Fruit fly (Drosophila melanogaster) whole organism, embryonic: ENCODE results near the gene RhoGDI.
A peak's percentile ranks its signal among the peaks of the same experiment; 100 is the strongest.

Source experiments
- CG11504 ChIP-seq: fragments of 200-800 bp; sonication (Bioruptor generic); optimal IDR thresholded peaks from 3 replicates; lab custom pipeline; 2019; ENCODE audit warnings: missing biosample characterization, mild to moderate bottlenecking, missing genetic modification characterization, moderate library complexity
- CG12236 ChIP-seq: fragments of 200-800 bp; sonication (Bioruptor generic); optimal IDR thresholded peaks from 2 replicates; lab custom pipeline; 2016; ENCODE audit warnings: missing biosample characterization, missing genetic modification characterization
- CG12299 ChIP-seq: fragments of 200-800 bp; sonication (Bioruptor generic); optimal IDR thresholded peaks from 2 replicates; lab custom pipeline; 2018; ENCODE audit warnings: missing biosample characterization, mild to moderate bottlenecking, missing genetic modification characterization
- CG12659 ChIP-seq: fragments of 200-800 bp; sonication (Bioruptor generic); optimal IDR thresholded peaks from 3 replicates; lab custom pipeline; 2017; ENCODE audit warnings: mild to moderate bottlenecking, missing biosample characterization, missing genetic modification reagents, missing genetic modification characterization
- CG12769 ChIP-seq: fragments of 200-800 bp; sonication (Bioruptor generic); optimal IDR thresholded peaks from 2 replicates; lab custom pipeline; 2019; ENCODE audit warnings: missing biosample characterization, mild to moderate bottlenecking, missing genetic modification characterization, moderate library complexity
- CG14441 ChIP-seq: fragments of 200-800 bp; sonication (Bioruptor generic); IDR thresholded peaks from 2 replicates; pipeline ENCODE4 v1.3.6; 2022; ENCODE audit warnings: missing biosample characterization, missing genetic modification characterization
- CG1529 ChIP-seq: fragments of 200-800 bp; sonication (Bioruptor generic); optimal IDR thresholded peaks from 3 replicates; lab custom pipeline; 2018; ENCODE audit warnings: missing biosample characterization, missing genetic modification characterization
- CG15601 ChIP-seq: fragments of 200-800 bp; sonication (Bioruptor generic); optimal IDR thresholded peaks from 3 replicates; lab custom pipeline; 2019; ENCODE audit warnings: missing biosample characterization, mild to moderate bottlenecking, missing genetic modification characterization, moderate library complexity
- CG18764 ChIP-seq: fragments of 200-800 bp; sonication (Bioruptor generic); optimal IDR thresholded peaks from 3 replicates; lab custom pipeline; 2016; ENCODE audit warnings: missing biosample characterization, missing genetic modification characterization
- CG2116 ChIP-seq: fragments of 200-800 bp; sonication (Bioruptor generic); optimal IDR thresholded peaks from 3 replicates; lab custom pipeline; 2018; ENCODE audit warnings: missing biosample characterization, mild to moderate bottlenecking, missing genetic modification characterization
- CG2199 ChIP-seq: fragments of 200-800 bp; sonication (Bioruptor generic); IDR thresholded peaks from 3 replicates; pipeline ENCODE4 v1.3.6; 2022; ENCODE audit warnings: missing biosample characterization, missing genetic modification characterization
- CG32772 ChIP-seq: fragments of 200-800 bp; sonication (Bioruptor generic); IDR thresholded peaks from 2 replicates; pipeline ENCODE4 v1.3.6; 2022; ENCODE audit warnings: missing biosample characterization, missing genetic modification characterization
- CG42726 ChIP-seq: fragments of 200-800 bp; sonication (Bioruptor generic); IDR thresholded peaks from 2 replicates; pipeline ENCODE4 v1.3.6; 2022; ENCODE audit warnings: missing biosample characterization, missing genetic modification characterization; ENCODE audit not compliant: partially characterized antibody
- CG4360 ChIP-seq: fragments of 200-800 bp; sonication (Bioruptor generic); IDR thresholded peaks from 2 replicates; pipeline ENCODE4 v1.3.6; 2022; ENCODE audit warnings: missing biosample characterization, missing genetic modification characterization
- CG8281 ChIP-seq: fragments of 200-800 bp; sonication (Bioruptor generic); optimal IDR thresholded peaks from 2 replicates; lab custom pipeline; 2018; ENCODE audit warnings: missing biosample characterization, mild to moderate bottlenecking, missing genetic modification characterization, moderate library complexity
- CG8290 ChIP-seq, 3 experiments: fragments of 200-800 bp; sonication (Bioruptor generic); optimal IDR thresholded peaks; 2 replicates each; lab custom pipeline; 2016 to 2019; ENCODE audit warnings: missing biosample characterization in 3 of 3, missing genetic modification characterization in 3 of 3, mild to moderate bottlenecking in 2 of 3, moderate library complexity in 1 of 3
- CG9215 ChIP-seq: fragments of 200-800 bp; sonication (Bioruptor generic); IDR thresholded peaks from 2 replicates; pipeline ENCODE4 v1.3.6; 2022; ENCODE audit warnings: missing biosample characterization, missing genetic modification characterization
- CG9609 ChIP-seq: fragments of 200-800 bp; sonication (Bioruptor generic); optimal IDR thresholded peaks from 3 replicates; lab custom pipeline; 2016; ENCODE audit warnings: missing biosample characterization, missing genetic modification characterization
- CG9727 ChIP-seq: fragments of 200-800 bp; sonication (Bioruptor generic); optimal IDR thresholded peaks from 3 replicates; lab custom pipeline; 2017; ENCODE audit warnings: missing biosample characterization, mild to moderate bottlenecking, missing genetic modification characterization
- Eip74EF ChIP-seq, 2 experiments: fragments of 200-800 bp in 1 of 2; fragments of >200 bp in 1 of 2; sonication (Bioruptor generic) in 1 of 2; optimal IDR thresholded peaks; 2 replicates each; lab custom pipeline; 2017 to 2019; ENCODE audit warnings: missing biosample characterization in 2 of 2, missing genetic modification characterization in 2 of 2, mild to moderate bottlenecking in 1 of 2, moderate library complexity in 1 of 2
- Ets97D ChIP-seq: fragments of 200-800 bp; sonication (Bioruptor generic); optimal IDR thresholded peaks from 3 replicates; lab custom pipeline; 2016; ENCODE audit warnings: missing biosample characterization, missing genetic modification characterization
- H2.0 ChIP-seq: fragments of 200-800 bp; sonication (Bioruptor generic); IDR thresholded peaks from 2 replicates; pipeline ENCODE4 v1.3.6; 2022; ENCODE audit warnings: missing biosample characterization, missing genetic modification characterization
- HHEX ChIP-seq: fragments of 200-800 bp; sonication (Bioruptor generic); optimal IDR thresholded peaks from 3 replicates; lab custom pipeline; 2017; ENCODE audit warnings: missing biosample characterization, mild to moderate bottlenecking, missing genetic modification characterization, missing genetic modification reagents
- Hand ChIP-seq: fragments of 200-800 bp; sonication (Bioruptor generic); optimal IDR thresholded peaks from 2 replicates; lab custom pipeline; 2017; ENCODE audit warnings: mild to moderate bottlenecking, missing biosample characterization, missing genetic modification reagents, missing genetic modification characterization
- Hey ChIP-seq: fragments of 200-800 bp; sonication (Bioruptor generic); optimal IDR thresholded peaks from 3 replicates; lab custom pipeline; 2018; ENCODE audit warnings: missing biosample characterization, mild to moderate bottlenecking, missing genetic modification characterization
- Hr39 ChIP-seq: fragments of >200 bp; optimal IDR thresholded peaks from 2 replicates; lab custom pipeline; 2017
- Max ChIP-seq: fragments of 200-800 bp; sonication (Bioruptor generic); optimal IDR thresholded peaks from 2 replicates; lab custom pipeline; 2016; ENCODE audit warnings: missing biosample characterization, mild to moderate bottlenecking, missing genetic modification characterization
- Mrtf ChIP-seq: fragments of 200-800 bp; sonication (Bioruptor generic); IDR thresholded peaks from 3 replicates; pipeline ENCODE4 v1.3.6; 2022; ENCODE audit warnings: missing biosample characterization, missing genetic modification characterization
- Sin3A ChIP-seq: fragments of >200 bp; optimal IDR thresholded peaks from 2 replicates; lab custom pipeline; 2018
- Ssrp ChIP-seq: fragments of 200-800 bp; sonication (Bioruptor generic); optimal IDR thresholded peaks from 2 replicates; lab custom pipeline; 2018; ENCODE audit warnings: missing biosample characterization, mild to moderate bottlenecking, missing genetic modification characterization, moderate library complexity
- dan ChIP-seq: fragments of 200-800 bp; sonication (Bioruptor generic); IDR thresholded peaks from 2 replicates; pipeline ENCODE4 v1.3.6; 2022; ENCODE audit warnings: missing biosample characterization, missing genetic modification characterization
- gcm ChIP-seq: fragments of 200-800 bp; sonication (Bioruptor generic); optimal IDR thresholded peaks from 2 replicates; lab custom pipeline; 2019; ENCODE audit warnings: missing biosample characterization, mild to moderate bottlenecking, missing genetic modification characterization, moderate library complexity
- gem ChIP-seq: fragments of 200-800 bp; sonication (Bioruptor generic); optimal IDR thresholded peaks from 2 replicates; lab custom pipeline; 2019; ENCODE audit warnings: missing biosample characterization, mild to moderate bottlenecking, missing genetic modification characterization, moderate library complexity
- hkb ChIP-seq, 2 experiments: fragments of 200-800 bp in 1 of 2; fragments of >200 bp in 1 of 2; sonication (Bioruptor generic) in 1 of 2; IDR thresholded peaks in 1 of 2; optimal IDR thresholded peaks in 1 of 2; 2 replicates each; pipeline versions ENCODE4 v1.3.6 to Lab custom; 2017 to 2022; ENCODE audit warnings: missing biosample characterization in 1 of 2, missing genetic modification characterization in 1 of 2
- nau ChIP-seq: fragments of 200-800 bp; sonication (Bioruptor generic); optimal IDR thresholded peaks from 3 replicates; lab custom pipeline; 2017; ENCODE audit warnings: missing biosample characterization, mild to moderate bottlenecking, missing genetic modification characterization, missing genetic modification reagents
- odd ChIP-seq: fragments of 200-800 bp; sonication (Bioruptor generic); optimal IDR thresholded peaks from 2 replicates; lab custom pipeline; 2017; ENCODE audit warnings: missing biosample characterization, mild to moderate bottlenecking, missing genetic modification characterization
- pan ChIP-seq, 4 experiments: fragments of >200 bp in 3 of 4; fragments of 200-800 bp in 1 of 4; sonication (Bioruptor generic) in 1 of 4; optimal IDR thresholded peaks in 3 of 4; IDR thresholded peaks in 1 of 4; 2 replicates each; pipeline versions ENCODE4 v1.3.6 to Lab custom; 2017 to 2022; ENCODE audit warnings: missing biosample characterization in 2 of 4, missing genetic modification characterization in 2 of 4, mixed read lengths in 1 of 4
- pum ChIP-seq: fragments of 200-800 bp; sonication (Bioruptor generic); optimal IDR thresholded peaks from 2 replicates; lab custom pipeline; 2016; ENCODE audit warnings: missing biosample characterization, missing genetic modification characterization
- rib ChIP-seq: fragments of 200-800 bp; sonication (Bioruptor generic); IDR thresholded peaks from 2 replicates; pipeline ENCODE4 v1.3.6; 2022; ENCODE audit warnings: missing biosample characterization, missing genetic modification characterization
- schlank ChIP-seq: fragments of 200-800 bp; sonication (Bioruptor generic); optimal IDR thresholded peaks from 2 replicates; lab custom pipeline; 2018; ENCODE audit warnings: missing biosample characterization, mild to moderate bottlenecking, missing genetic modification characterization
- sob ChIP-seq: fragments of 200-800 bp; sonication (Bioruptor generic); IDR thresholded peaks from 2 replicates; pipeline ENCODE4 v1.3.6; 2022; ENCODE audit warnings: missing biosample characterization, missing genetic modification characterization
- sqz ChIP-seq: fragments of 200-800 bp; sonication (Bioruptor generic); optimal IDR thresholded peaks from 3 replicates; lab custom pipeline; 2018; ENCODE audit warnings: missing biosample characterization, mild to moderate bottlenecking, missing genetic modification characterization
- trem ChIP-seq: fragments of 200-800 bp; optimal IDR thresholded peaks from 3 replicates; lab custom pipeline; 2019; ENCODE audit warnings: missing biosample characterization, mild to moderate bottlenecking, missing genetic modification characterization, moderate library complexity
- unpg ChIP-seq: fragments of 200-800 bp; sonication (Bioruptor generic); optimal IDR thresholded peaks from 3 replicates; lab custom pipeline; 2018; ENCODE audit warnings: missing biosample characterization, mild to moderate bottlenecking, missing genetic modification characterization, moderate library complexity

Gene RhoGDI

DNA sequence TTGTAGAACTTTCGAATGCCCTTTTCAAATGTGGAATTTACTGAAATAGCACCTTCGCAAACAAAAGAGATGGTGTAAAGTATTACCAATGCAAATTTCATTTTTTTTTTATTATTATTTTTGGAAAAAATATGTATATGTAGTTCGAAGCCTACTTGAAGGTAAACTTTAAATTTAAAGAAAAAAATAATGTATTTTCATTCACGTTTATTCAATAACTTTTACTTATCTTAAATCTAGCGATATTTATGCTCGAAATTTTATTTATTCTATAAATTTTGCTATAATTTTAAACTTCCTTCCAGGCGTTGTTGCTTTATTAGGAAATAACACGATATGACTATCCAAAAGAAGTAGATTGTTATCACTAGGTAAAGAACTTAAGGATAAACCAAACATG, 24.1 kb downstream of the RhoGDI start, which contains the start of gene CG33710 (continued):
- TF ChIP-seq CG12236 = no peak

- no peak for TF ChIP-seq Ets97D (GFP tag; lab: Kevin White, UChicago)
- TF ChIP-seq Max (GFP tag; lab: Kevin White, UChicago) = no peak
- no peak for TF ChIP-seq CG18764 (GFP tag; lab: Kevin White, UChicago)
- TF ChIP-seq CG14441 (GFP tag; lab: Robert Waterston, UW) = no peak
- TF ChIP-seq CG2199 = no peak
- TF ChIP-seq CG32772 = no peak
- no peak for TF ChIP-seq nau
- TF ChIP-seq schlank (tag; lab: Kevin White, UChicago) = no peak
- TF ChIP-seq CG2116 (GFP tag; lab: Kevin White, UChicago) = no peak
- TF ChIP-seq pum = no peak
- no peak for TF ChIP-seq HHEX (GFP tag; lab: Kevin White, UChicago)
- TF ChIP-seq rib = no peak
- TF ChIP-seq hkb (optimal IDR thresholded peaks at IDR 0.05; lab: Kevin White, UChicago) = no peak
- no peak for TF ChIP-seq hkb (GFP tag; IDR thresholded peaks at IDR 0.05; lab: Robert Waterston, UW)
- no peak for TF ChIP-seq CG8281
Observed at dm6 chr3L:19953612-19954011, 25.1 kb downstream of the RhoGDI start, which contains the start of gene CG42655. TSS of gene CG42655 (minus strand) at chr3L:19953712.

dm6 chr3L:19954426-19954825, 25.9 kb downstream of the RhoGDI start, which contains the start of gene CG42654:
TSS of gene CG42654 (minus strand) at chr3L:19954526.
- TF ChIP-seq trem (tag; lab: Kevin White, UChicago) = no peak
- no peak for TF ChIP-seq CG42726 (GFP tag; lab: Robert Waterston, UW)
- no peak for TF ChIP-seq CG9215 (GFP tag; lab: Robert Waterston, UW)
- TF ChIP-seq CG9609 (GFP tag; lab: Kevin White, UChicago) = no peak
- TF ChIP-seq pan (optimal IDR thresholded peaks at IDR 0.05; lab: Kevin White, UChicago) = no peak
- no peak for TF ChIP-seq pan (GFP tag; optimal IDR thresholded peaks at IDR 0.05 in 1 of 2, IDR thresholded peaks at IDR 0.05 in 1 of 2)
- no peak for TF ChIP-seq CG1529 (GFP tag; lab: Kevin White, UChicago)
- no peak for TF ChIP-seq Eip74EF (GFP tag; optimal IDR thresholded peaks at IDR 0.05; lab: Kevin White, UChicago)

DNA sequence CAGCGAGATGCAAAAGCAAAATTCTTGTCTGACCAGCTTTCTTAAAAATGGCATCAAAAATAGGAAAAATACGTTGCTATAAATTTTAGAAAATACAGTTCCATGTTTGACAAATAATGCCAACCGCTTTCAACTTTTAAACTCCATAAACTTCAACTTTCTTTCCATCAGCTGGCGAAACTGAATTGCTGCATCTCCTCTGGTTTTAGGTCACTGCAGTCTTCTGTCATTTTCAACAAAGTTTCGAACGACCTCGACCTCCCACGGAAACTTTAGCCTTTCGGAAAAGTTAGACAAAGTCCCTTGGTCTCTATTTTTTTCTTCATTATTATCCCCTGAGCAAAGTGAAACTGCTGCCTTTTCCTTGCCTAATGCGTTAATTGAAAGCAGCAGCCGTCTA, 27.2 kb downstream of the RhoGDI start, which contains the start of gene CG42263:
CG42263 (minus strand) TSS at position 101 of the 400 bp plus-strand sequence.
- TF ChIP-seq CG9727 (GFP tag; lab: Kevin White, UChicago) = no peak
- TF ChIP-seq CG4360 = no peak
- TF ChIP-seq sqz (GFP tag; lab: Kevin White, UChicago) = no peak
- TF ChIP-seq Mrtf (GFP tag; lab: Robert Waterston, UW) = no peak
- TF ChIP-seq dan = no peak
- no peak for TF ChIP-seq gem (tag; lab: Kevin White, UChicago)

dm6 chr3L:19961805-19962204, 33.3 kb downstream of the RhoGDI start:
- TF ChIP-seq CG12659 (peak; percentile 18), CG12299 (peak; percentile 8), Hr39 (lab: Kevin White, UChicago) (no peak), CG12769 (tag; lab: Kevin White, UChicago) (peak; percentile 45), Hand (GFP tag; lab: Kevin White, UChicago) (peak; percentile 75), Hey (tag; lab: Kevin White, UChicago) (no peak), unpg (GFP tag; lab: Kevin White, UChicago) (peak; percentile 44), sob (GFP tag; lab: Robert Waterston, UW) (no peak), odd (GFP tag; lab: Kevin White, UChicago) (peak; percentile 5), Eip74EF (GFP tag; optimal IDR thresholded peaks at IDR 0.05; lab: Kevin White, UChicago) (no peak), CG11504 (tag; lab: Kevin White, UChicago) (peak; percentile 50), Sin3A (no peak), CG2116 (GFP tag; lab: Kevin White, UChicago) (no peak), CG15601 (tag; lab: Kevin White, UChicago) (no peak), gcm (GFP tag; lab: Kevin White, UChicago) (no peak), H2.0 (GFP tag; lab: Robert Waterston, UW) (no peak), CG8290 (GFP tag; optimal IDR thresholded peaks at IDR 0.05; lab: Kevin White, UChicago) (no peak), CG8290 (tag; optimal IDR thresholded peaks at IDR 0.05; lab: Kevin White, UChicago) (peak in 1 of 2 experiments; percentile 52), Max (GFP tag; lab: Kevin White, UChicago) (no peak), Ssrp (no peak)
